Fruit fly (Drosophila melanogaster): ENCODE measurements around the gene TfIIA-L.

TfIIA-L gene

DNA sequence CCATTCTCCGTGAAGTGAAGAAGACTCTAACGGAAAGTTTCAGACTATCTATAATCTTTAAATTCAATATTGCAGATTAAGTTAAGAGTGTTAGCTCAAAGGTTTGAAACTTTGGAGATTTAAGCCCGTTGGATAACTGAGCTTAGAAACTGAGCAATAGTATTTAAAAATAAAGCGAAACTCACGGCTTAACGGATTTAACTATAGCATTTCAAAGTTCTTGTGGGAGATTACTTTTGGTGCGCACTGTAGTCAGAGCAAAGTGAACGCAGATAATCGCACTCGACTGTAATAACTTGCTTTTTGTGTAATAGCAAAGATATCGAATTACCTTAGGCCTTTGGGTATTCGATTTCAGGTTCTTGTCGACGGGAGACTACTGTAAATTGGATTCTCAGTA lies 31.4 kb downstream of the TfIIA-L start, which contains the start of gene mrt (continued):
- no peak for TF ChIP-seq peb (GFP tag; IDR thresholded peaks at IDR 0.05)
- TF ChIP-seq CG10274 (GFP tag; optimal IDR thresholded peaks at IDR 0.05) = no peak
- no peak for TF ChIP-seq gt (GFP tag; IDR thresholded peaks at IDR 0.05)
- peak; percentile 69 for TF ChIP-seq HHEX (GFP tag; optimal IDR thresholded peaks at IDR 0.05)
- peak; percentile 67 for TF ChIP-seq Fer3 (tag; optimal IDR thresholded peaks at IDR 0.05)
- no peak for TF ChIP-seq lov (optimal IDR thresholded peaks at IDR 0.05)
- no peak for TF ChIP-seq lov (GFP tag; IDR thresholded peaks at IDR 0.05)
- peak; percentile 4 for TF ChIP-seq CG14710 (tag; optimal IDR thresholded peaks at IDR 0.05)
- no peak for TF ChIP-seq CG6854 (GFP tag; optimal IDR thresholded peaks at IDR 0.05)
- peak; percentile 35 for TF ChIP-seq CG18476 (GFP tag; optimal IDR thresholded peaks at IDR 0.05)
- TF ChIP-seq CG15696 (tag; optimal IDR thresholded peaks at IDR 0.05) = no peak
- TF ChIP-seq Dip2 (GFP tag; IDR thresholded peaks at IDR 0.05) = no peak
- TF ChIP-seq nmo (GFP tag; optimal IDR thresholded peaks at IDR 0.05) = peak; percentile 43
- TF ChIP-seq gsb-n (tag; optimal IDR thresholded peaks at IDR 0.05) = peak; percentile 11
- TF ChIP-seq onecut (GFP tag; IDR thresholded peaks at IDR 0.05) = no peak; the same call in 1 of the 2 replicates
- TF ChIP-seq chn (GFP tag; optimal IDR thresholded peaks at IDR 0.05) = peak; percentile 25
- TF ChIP-seq CG4617 (GFP tag; optimal IDR thresholded peaks at IDR 0.05; ENCODE audit: borderline replicate concordance) = peak; percentile 12
- TF ChIP-seq CG3065 (GFP tag; optimal IDR thresholded peaks at IDR 0.05) = no peak
- no peak for TF ChIP-seq stwl (tag; optimal IDR thresholded peaks at IDR 0.05)
- no peak for TF ChIP-seq lbe (GFP tag; optimal IDR thresholded peaks at IDR 0.05)
- TF ChIP-seq HLH3B (GFP tag; IDR thresholded peaks at IDR 0.05) = 0 out of 2 replicates have a peak, but pooled peaks have one; percentile 10
- TF ChIP-seq CG11456 (GFP tag; IDR thresholded peaks at IDR 0.05) = 0 out of 3 replicates have a peak, but pooled peaks have one; percentile 50
- TF ChIP-seq corto (GFP tag; optimal IDR thresholded peaks at IDR 0.05) = no peak
- peak; percentile 33 for TF ChIP-seq CG8089 (GFP tag; optimal IDR thresholded peaks at IDR 0.05)
- peak; percentile 10; the same call in 1 of the 2 replicates for TF ChIP-seq amos (GFP tag; IDR thresholded peaks at IDR 0.05; ENCODE audit: partially characterized antibody)
- TF ChIP-seq Tbp (GFP tag; optimal IDR thresholded peaks at IDR 0.05) = no peak

- TF ChIP-seq pb (GFP tag; optimal IDR thresholded peaks at IDR 0.05) (no peak), jumu (GFP tag; optimal IDR thresholded peaks at IDR 0.05) (no peak), stwl (tag; optimal IDR thresholded peaks at IDR 0.05) (peak; percentile 65), ERR (GFP tag; optimal IDR thresholded peaks at IDR 0.05) (no peak), CG33557 (GFP tag; optimal IDR thresholded peaks at IDR 0.05) (no peak), CG30020 (tag; optimal IDR thresholded peaks at IDR 0.05) (no peak), nau (GFP tag; optimal IDR thresholded peaks at IDR 0.05) (no peak), CG10366 (GFP tag; IDR thresholded peaks at IDR 0.05) (no peak), CG15514 (GFP tag; optimal IDR thresholded peaks at IDR 0.05) (peak; percentile 49), run (tag; optimal IDR thresholded peaks at IDR 0.05) (no peak), ab (GFP tag; optimal IDR thresholded peaks at IDR 0.05) (no peak), dm (GFP tag; optimal IDR thresholded peaks at IDR 0.05) (peak; percentile 21), CG8359 (GFP tag; optimal IDR thresholded peaks at IDR 0.05; ENCODE audit: borderline replicate concordance) (no peak), sc (optimal IDR thresholded peaks at IDR 0.05) (no peak), sc (GFP tag; optimal IDR thresholded peaks at IDR 0.05) (no peak), ewg (GFP tag; optimal IDR thresholded peaks at IDR 0.05) (no peak), CG14667 (GFP tag; IDR thresholded peaks at IDR 0.05) (no peak), Nf-YB (GFP tag; optimal IDR thresholded peaks at IDR 0.05) (no peak), Tbp (GFP tag; optimal IDR thresholded peaks at IDR 0.05) (no peak), CG10979 (tag; optimal IDR thresholded peaks at IDR 0.05) (no peak), CG8089 (GFP tag; optimal IDR thresholded peaks at IDR 0.05) (no peak), CG10959 (GFP tag; IDR thresholded peaks at IDR 0.05) (no peak), Atf-2 (GFP tag; optimal IDR thresholded peaks at IDR 0.05) (no peak), Hr3 (GFP tag; optimal IDR thresholded peaks at IDR 0.05) (no peak), B-H2 (GFP tag; optimal IDR thresholded peaks at IDR 0.05) (peak; percentile 27), Meics (GFP tag; optimal IDR thresholded peaks at IDR 0.05) (no peak), CG8290 (GFP tag; optimal IDR thresholded peaks at IDR 0.05) (no peak), CG8290 (tag; optimal IDR thresholded peaks at IDR 0.05) (peak in 1 of 2 experiments; percentile 32), CG4424 (GFP tag; optimal IDR thresholded peaks at IDR 0.05) (no peak)
These were observed 32.7 kb downstream of the TfIIA-L start, which contains the start of gene CG3368 for dm6 chr3R:27283645-27284044. TSS of gene CG3368 (plus strand) at chr3R:27283780.

All from whole organism, embryonic.